Worm (Caenorhabditis elegans): ENCODE measurements around the gene srw-4.

- TF ChIP-seq ama-1 (optimal IDR thresholded peaks at IDR 0.05) (no peak), tbx-7 (tag; optimal IDR thresholded peaks at IDR 0.05) (no peak), fkh-10 (GFP tag; optimal IDR thresholded peaks at IDR 0.05) (no peak), eyg-1 (tag; optimal IDR thresholded peaks at IDR 0.05) (no peak), unc-3 (GFP tag; conservative IDR thresholded peaks at IDR 0.05) (no peak), unc-3 (tag; optimal IDR thresholded peaks at IDR 0.05) (no peak)
These were observed 30.7 kb downstream of the srw-4 start, which contains the start of gene srj-55 for ce11 chrV:2857842-2858241.
